Fruit fly (Drosophila melanogaster) whole organism, embryonic: Measurements from ENCODE around the gene CG10343.

Source experiments
- ATbp ChIP-seq: fragments of 200-800 bp; sonication (Bioruptor generic); optimal IDR thresholded peaks from 2 replicates; lab custom pipeline; 2017; ENCODE audit warnings: missing biosample characterization, mild to moderate bottlenecking, missing genetic modification characterization, missing genetic modification reagents
- Bgb ChIP-seq: fragments of 200-800 bp; sonication (Bioruptor generic); IDR thresholded peaks from 2 replicates; pipeline ENCODE4 v1.3.6; 2022; ENCODE audit warnings: missing biosample characterization, missing genetic modification characterization; ENCODE audit not compliant: partially characterized antibody
- CG10959 ChIP-seq: fragments of 200-800 bp; sonication (Bioruptor generic); IDR thresholded peaks from 2 replicates; pipeline ENCODE4 v1.3.6; 2022; ENCODE audit warnings: missing biosample characterization, missing genetic modification characterization
- CG13624 ChIP-seq: fragments of 200-800 bp; sonication (Bioruptor generic); optimal IDR thresholded peaks from 2 replicates; lab custom pipeline; 2016; ENCODE audit warnings: missing biosample characterization, missing genetic modification characterization
- CG15601 ChIP-seq: fragments of 200-800 bp; sonication (Bioruptor generic); optimal IDR thresholded peaks from 3 replicates; lab custom pipeline; 2019; ENCODE audit warnings: missing biosample characterization, mild to moderate bottlenecking, missing genetic modification characterization, moderate library complexity
- CG17385 ChIP-seq: fragments of 200-800 bp; sonication (Bioruptor generic); optimal IDR thresholded peaks from 3 replicates; lab custom pipeline; 2018; ENCODE audit warnings: missing biosample characterization, mild to moderate bottlenecking, missing genetic modification characterization
- CG18619 ChIP-seq: fragments of 200-800 bp; sonication (Bioruptor generic); optimal IDR thresholded peaks from 3 replicates; lab custom pipeline; 2017; ENCODE audit warnings: missing biosample characterization, mild to moderate bottlenecking, missing genetic modification characterization
- CG6854 ChIP-seq: fragments of 200-800 bp; sonication (Bioruptor generic); optimal IDR thresholded peaks from 3 replicates; lab custom pipeline; 2017; ENCODE audit warnings: missing biosample characterization, mild to moderate bottlenecking, missing genetic modification characterization
- CG7786 ChIP-seq: fragments of 200-800 bp; sonication (Bioruptor generic); optimal IDR thresholded peaks from 2 replicates; lab custom pipeline; 2016; ENCODE audit warnings: missing biosample characterization, missing genetic modification characterization
- CG9932 ChIP-seq: fragments of 200-800 bp; sonication (Bioruptor generic); IDR thresholded peaks from 2 replicates; pipeline ENCODE4 v1.3.6; 2022; ENCODE audit warnings: missing biosample characterization, missing genetic modification characterization
- Camta ChIP-seq: fragments of 200-800 bp; sonication (Bioruptor generic); optimal IDR thresholded peaks from 2 replicates; lab custom pipeline; 2016; ENCODE audit warnings: missing biosample characterization, missing genetic modification characterization
- Chrac-16 ChIP-seq: fragments of 200-800 bp; sonication (Bioruptor generic); optimal IDR thresholded peaks from 3 replicates; lab custom pipeline; 2016; ENCODE audit warnings: missing biosample characterization, missing genetic modification characterization
- Dek ChIP-seq: fragments of 200-800 bp; sonication (Bioruptor generic); optimal IDR thresholded peaks from 3 replicates; lab custom pipeline; 2019; ENCODE audit warnings: missing biosample characterization, mild to moderate bottlenecking, missing genetic modification characterization, moderate library complexity
- Dll ChIP-seq: fragments of 200-800 bp; sonication (Bioruptor generic); IDR thresholded peaks from 4 replicates; pipeline ENCODE4 v1.3.6; 2022; ENCODE audit warnings: missing biosample characterization, missing genetic modification characterization; ENCODE audit not compliant: partially characterized antibody
- E2f1 ChIP-seq: fragments of 200-800 bp; sonication (Bioruptor generic); IDR thresholded peaks from 2 replicates; pipeline ENCODE4 v1.3.6; 2022; ENCODE audit warnings: missing biosample characterization, missing genetic modification characterization
- HLH4C ChIP-seq: fragments of 200-800 bp; sonication (Bioruptor generic); IDR thresholded peaks from 3 replicates; pipeline ENCODE4 v1.3.6; 2022; ENCODE audit warnings: missing biosample characterization, missing genetic modification characterization; ENCODE audit not compliant: partially characterized antibody
- Hr3 ChIP-seq: fragments of 200-800 bp; sonication (Bioruptor generic); optimal IDR thresholded peaks from 3 replicates; lab custom pipeline; 2016; ENCODE audit warnings: missing biosample characterization, missing genetic modification characterization
- Lhr ChIP-seq: fragments of 200-800 bp; sonication (Bioruptor generic); optimal IDR thresholded peaks from 3 replicates; lab custom pipeline; 2017; ENCODE audit warnings: mild to moderate bottlenecking, missing biosample characterization, missing genetic modification reagents, missing genetic modification characterization
- Lim3 ChIP-seq: fragments of 200-800 bp; sonication (Bioruptor generic); IDR thresholded peaks from 2 replicates; pipeline ENCODE4 v1.3.6; 2022; ENCODE audit warnings: missing biosample characterization, missing genetic modification characterization
- MESR4 ChIP-seq: fragments of 200-800 bp; sonication (Bioruptor generic); optimal IDR thresholded peaks from 2 replicates; lab custom pipeline; 2018; ENCODE audit warnings: missing biosample characterization, mild to moderate bottlenecking, missing genetic modification characterization, moderate library complexity
- NK7.1 ChIP-seq: fragments of 200-800 bp; sonication (Bioruptor generic); optimal IDR thresholded peaks from 3 replicates; lab custom pipeline; 2016; ENCODE audit warnings: missing biosample characterization, missing genetic modification characterization
- Neu2 ChIP-seq: fragments of 200-800 bp; sonication (Bioruptor generic); optimal IDR thresholded peaks from 3 replicates; lab custom pipeline; 2016; ENCODE audit warnings: missing biosample characterization, missing genetic modification characterization, borderline replicate concordance
- Oli ChIP-seq: fragments of 200-800 bp; sonication (Bioruptor generic); optimal IDR thresholded peaks from 2 replicates; lab custom pipeline; 2018; ENCODE audit warnings: missing biosample characterization, mild to moderate bottlenecking, missing genetic modification characterization, moderate library complexity
- Opbp ChIP-seq: fragments of 200-800 bp; sonication (Bioruptor generic); IDR thresholded peaks from 3 replicates; pipeline ENCODE4 v1.3.6; 2022; ENCODE audit warnings: missing biosample characterization, missing genetic modification characterization; ENCODE audit not compliant: partially characterized antibody
- Poxn ChIP-seq: fragments of 200-800 bp; sonication (Bioruptor generic); IDR thresholded peaks from 2 replicates; pipeline ENCODE4 v1.3.6; 2022; ENCODE audit warnings: missing biosample characterization, missing genetic modification characterization
- Ravus ChIP-seq: fragments of 200-800 bp; sonication (Bioruptor generic); IDR thresholded peaks from 2 replicates; pipeline ENCODE4 v1.3.6; 2022; ENCODE audit warnings: missing biosample characterization, missing genetic modification characterization
- Scr ChIP-seq: fragments of 200-800 bp; sonication (Bioruptor generic); IDR thresholded peaks from 2 replicates; pipeline ENCODE4 v1.3.6; 2022; ENCODE audit warnings: missing biosample characterization, missing genetic modification characterization; ENCODE audit not compliant: partially characterized antibody
- Spps ChIP-seq: fragments of 200-800 bp; sonication (Bioruptor generic); optimal IDR thresholded peaks from 2 replicates; lab custom pipeline; 2018; ENCODE audit warnings: missing biosample characterization, mild to moderate bottlenecking, missing genetic modification characterization
- Usf ChIP-seq: fragments of 200-800 bp; sonication (Bioruptor generic); optimal IDR thresholded peaks from 2 replicates; lab custom pipeline; 2017; ENCODE audit warnings: missing genotype, missing biosample characterization, missing genetic modification characterization
- Xbp1 ChIP-seq: fragments of 200-800 bp; sonication (Bioruptor generic); optimal IDR thresholded peaks from 3 replicates; lab custom pipeline; 2016; ENCODE audit warnings: missing biosample characterization, mild to moderate bottlenecking, missing genetic modification characterization
- bowl ChIP-seq: fragments of 200-800 bp; sonication (Bioruptor generic); IDR thresholded peaks from 2 replicates; pipeline ENCODE4 v1.3.6; 2022; ENCODE audit warnings: missing biosample characterization, missing genetic modification characterization
- cad ChIP-seq: fragments of >200 bp; optimal IDR thresholded peaks from 2 replicates; lab custom pipeline; 2017; ENCODE audit warnings: missing biosample characterization, missing genetic modification characterization
- emc ChIP-seq: fragments of 200-800 bp; sonication (Bioruptor generic); optimal IDR thresholded peaks from 2 replicates; lab custom pipeline; 2016; ENCODE audit warnings: missing biosample characterization, missing genetic modification characterization
- ftz-f1 ChIP-seq: fragments of 200-800 bp; sonication (Bioruptor generic); optimal IDR thresholded peaks from 2 replicates; lab custom pipeline; 2016; ENCODE audit warnings: missing biosample characterization, missing genetic modification characterization
- gce ChIP-seq: fragments of 200-800 bp; sonication (Bioruptor generic); IDR thresholded peaks from 3 replicates; pipeline ENCODE4 v1.3.6; 2022; ENCODE audit warnings: missing biosample characterization, missing genetic modification characterization
- gro ChIP-seq: fragments of 200-800 bp; sonication (Bioruptor generic); optimal IDR thresholded peaks from 2 replicates; lab custom pipeline; 2016; ENCODE audit warnings: missing biosample characterization, missing genetic modification characterization
- hth ChIP-seq: fragments of >200 bp; optimal IDR thresholded peaks from 2 replicates; lab custom pipeline; 2017; ENCODE audit warnings: inconsistent platforms
- inv ChIP-seq: fragments of 200-800 bp; sonication (Bioruptor generic); IDR thresholded peaks from 2 replicates; pipeline ENCODE4 v1.3.6; 2022; ENCODE audit warnings: missing biosample characterization, missing genetic modification characterization; ENCODE audit not compliant: partially characterized antibody
- kah ChIP-seq: fragments of 200-800 bp; sonication (Bioruptor generic); optimal IDR thresholded peaks from 2 replicates; lab custom pipeline; 2018; ENCODE audit warnings: missing biosample characterization, mild to moderate bottlenecking, missing genetic modification characterization
- lola ChIP-seq, 3 experiments: fragments of >200 bp in 2 of 3; fragments of 200-800 bp in 1 of 3; sonication (Bioruptor generic) in 1 of 3; optimal IDR thresholded peaks; 2 replicates each; lab custom pipeline; 2017 to 2019; ENCODE audit warnings: missing biosample characterization in 3 of 3, missing genetic modification characterization in 3 of 3, mild to moderate bottlenecking in 1 of 3, moderate library complexity in 1 of 3
- rib ChIP-seq: fragments of 200-800 bp; sonication (Bioruptor generic); IDR thresholded peaks from 2 replicates; pipeline ENCODE4 v1.3.6; 2022; ENCODE audit warnings: missing biosample characterization, missing genetic modification characterization
- sens-2 ChIP-seq: fragments of 200-800 bp; sonication (Bioruptor generic); IDR thresholded peaks from 2 replicates; pipeline ENCODE4 v1.3.6; 2022; ENCODE audit warnings: missing biosample characterization, missing genetic modification characterization
- slp2 ChIP-seq: fragments of 200-800 bp; sonication (Bioruptor generic); optimal IDR thresholded peaks from 2 replicates; lab custom pipeline; 2016; ENCODE audit warnings: missing biosample characterization, missing genetic modification characterization
- sna ChIP-seq: fragments of 200-800 bp; sonication (Bioruptor generic); IDR thresholded peaks from 2 replicates; pipeline ENCODE4 v1.3.6; 2022; ENCODE audit warnings: missing biosample characterization, missing genetic modification characterization; ENCODE audit not compliant: partially characterized antibody
- sr ChIP-seq: fragments of 200-800 bp; sonication (Bioruptor generic); IDR thresholded peaks from 3 replicates; pipeline ENCODE4 v1.3.6; 2022; ENCODE audit warnings: missing biosample characterization, missing genetic modification characterization
- tio ChIP-seq: fragments of 200-800 bp; sonication (Bioruptor generic); optimal IDR thresholded peaks from 2 replicates; lab custom pipeline; 2017; ENCODE audit warnings: missing biosample characterization, missing genetic modification characterization, inconsistent platforms
- tna ChIP-seq: fragments of 200-800 bp; sonication (Bioruptor generic); IDR thresholded peaks from 2 replicates; pipeline ENCODE4 v1.3.6; 2022; ENCODE audit warnings: missing biosample characterization, missing genetic modification characterization; ENCODE audit not compliant: partially characterized antibody
- zf30C ChIP-seq: fragments of 200-800 bp; sonication (Bioruptor generic); optimal IDR thresholded peaks from 3 replicates; lab custom pipeline; 2018; ENCODE audit warnings: missing biosample characterization, mild to moderate bottlenecking, missing genetic modification characterization

Gene CG10343

DNA sequence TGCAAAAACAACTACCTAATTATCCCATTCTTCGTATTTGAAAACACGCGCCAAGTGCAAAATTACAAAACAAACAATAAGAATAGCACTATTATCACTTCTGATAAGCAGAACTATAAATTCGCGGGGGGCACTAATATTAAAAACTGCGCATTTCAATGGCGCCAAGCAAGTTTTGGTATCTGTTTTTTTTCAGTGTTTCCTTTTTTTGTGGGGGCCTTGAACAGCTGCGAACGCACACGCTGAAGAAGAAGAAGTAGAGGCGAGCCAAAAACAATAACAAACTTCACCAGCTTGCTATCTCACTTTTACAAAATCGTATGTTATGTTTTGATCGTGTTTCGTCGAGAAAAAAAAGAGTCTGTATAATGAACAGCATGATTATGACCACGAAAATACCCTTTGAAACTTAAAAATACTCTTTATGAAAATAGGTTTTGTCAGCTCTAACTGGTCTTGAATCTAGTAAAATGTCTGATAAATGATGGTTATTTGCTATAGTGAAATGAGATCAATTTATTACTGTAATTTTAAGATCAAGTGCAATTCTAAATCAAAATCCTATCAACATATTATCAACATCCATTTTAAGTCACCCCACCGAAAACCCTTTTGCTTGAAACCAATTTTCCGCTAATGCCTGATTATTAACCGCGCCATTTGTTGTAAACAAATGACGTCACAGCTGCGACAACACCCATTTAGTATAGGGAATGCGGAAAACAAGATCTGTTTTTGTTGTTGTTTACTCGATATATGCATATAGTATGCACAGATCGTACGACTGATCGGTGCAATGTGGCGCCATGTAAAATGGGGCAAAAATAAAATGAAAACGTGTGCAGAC, 9.2 kb upstream of the CG10343 start (continued):
- TF ChIP-seq Hr3 (GFP tag; lab: Kevin White, UChicago) (no peak), sens-2 (GFP tag; lab: Robert Waterston, UW) (no peak), CG17385 (GFP tag; lab: Kevin White, UChicago) (peak; percentile 97), sr (GFP tag; lab: Robert Waterston, UW) (peak; percentile 49; the same call in 1 of the 3 replicates), Ravus (no peak), slp2 (GFP tag; lab: Kevin White, UChicago) (peak; percentile 36), sna (GFP tag; lab: Robert Waterston, UW) (no peak), CG10959 (GFP tag; lab: Robert Waterston, UW) (peak; percentile 31; the same call in 1 of the 2 replicates), bowl (GFP tag; lab: Robert Waterston, UW) (no peak), Camta (peak; percentile 56), Scr (GFP tag; lab: Robert Waterston, UW) (0 out of 2 replicates have a peak, but pooled peaks have one; percentile 12), Oli (peak; percentile 8), NK7.1 (GFP tag; lab: Kevin White, UChicago) (peak; percentile 41), kah (GFP tag; lab: Kevin White, UChicago) (no peak), Lhr (GFP tag; lab: Kevin White, UChicago) (no peak), Poxn (no peak), Usf (GFP tag; lab: Kevin White, UChicago) (no peak), Xbp1 (GFP tag; lab: Kevin White, UChicago) (peak; percentile 70), zf30C (peak; percentile 94), CG6854 (GFP tag; lab: Kevin White, UChicago) (peak; percentile 2), E2f1 (GFP tag; lab: Robert Waterston, UW) (peak; percentile 55), Neu2 (GFP tag; lab: Kevin White, UChicago) (no peak), rib (GFP tag; lab: Robert Waterston, UW) (peak; percentile 68), ftz-f1 (peak; percentile 97), Lim3 (GFP tag; lab: Robert Waterston, UW) (no peak), cad (GFP tag; lab: Kevin White, UChicago) (no peak), MESR4 (GFP tag; lab: Kevin White, UChicago) (peak; percentile 6), CG9932 (GFP tag; lab: Robert Waterston, UW) (peak; percentile 52), CG18619 (GFP tag; lab: Kevin White, UChicago) (peak; percentile 16), gce (peak; percentile 76; the same call in 2 of the 3 replicates), inv (GFP tag; lab: Robert Waterston, UW) (no peak), Dek (tag; lab: Kevin White, UChicago) (peak; percentile 36), Dll (GFP tag; lab: Robert Waterston, UW) (no peak), Spps (tag; lab: Kevin White, UChicago) (no peak), CG15601 (tag; lab: Kevin White, UChicago) (no peak), gro (GFP tag; lab: Kevin White, UChicago) (peak; percentile 76), hth (lab: Kevin White, UChicago) (no peak), Chrac-16 (GFP tag; lab: Kevin White, UChicago) (peak; percentile 67), Bgb (GFP tag; lab: Robert Waterston, UW) (no peak), CG13624 (GFP tag; lab: Kevin White, UChicago) (peak; percentile 90), emc (GFP tag; lab: Kevin White, UChicago) (no peak), lola (GFP tag; optimal IDR thresholded peaks at IDR 0.05; lab: Kevin White, UChicago) (peak in 1 of 3 experiments; percentile 23), Opbp (GFP tag; lab: Robert Waterston, UW) (no peak), HLH4C (GFP tag; lab: Robert Waterston, UW) (no peak), ATbp (GFP tag; lab: Kevin White, UChicago) (no peak), tio (GFP tag; lab: Kevin White, UChicago) (peak; percentile 46), tna (GFP tag; lab: Robert Waterston, UW) (no peak), CG7786 (GFP tag; lab: Kevin White, UChicago) (peak; percentile 20)
